Fruit fly (Drosophila melanogaster): Measurements from ENCODE around the gene msl-2.

msl-2 gene

DNA sequence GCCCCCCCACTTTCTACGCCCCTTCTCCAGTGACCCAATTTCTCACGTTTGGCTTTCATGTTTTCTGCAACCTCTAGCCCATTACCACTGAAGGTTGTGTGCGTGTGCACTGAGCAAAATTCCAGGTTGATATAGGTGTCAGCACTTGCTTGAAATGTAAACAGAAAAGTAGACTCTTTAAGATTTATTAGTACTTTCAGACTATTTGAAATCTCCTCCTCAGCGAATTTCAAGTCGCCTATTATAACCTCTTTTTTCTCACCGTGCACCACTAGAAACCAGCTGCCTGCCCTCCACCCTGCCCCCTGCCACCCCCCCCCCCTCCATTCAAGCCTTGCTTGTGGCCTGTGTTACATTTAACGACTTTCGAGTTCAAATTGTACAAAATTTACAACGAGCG, 30.8 kb downstream of the msl-2 start (continued):
- TF ChIP-seq emc (GFP tag; optimal IDR thresholded peaks at IDR 0.05) = no peak
- TF ChIP-seq CG4820 (GFP tag; optimal IDR thresholded peaks at IDR 0.05) = peak; percentile 52
- TF ChIP-seq CG14710 (tag; optimal IDR thresholded peaks at IDR 0.05) = peak; percentile 34
- peak; percentile 66 for TF ChIP-seq lmd (GFP tag; IDR thresholded peaks at IDR 0.05)
- peak; percentile 62 for TF ChIP-seq CG1603 (tag; optimal IDR thresholded peaks at IDR 0.05)
- no peak for TF ChIP-seq zen2 (GFP tag; IDR thresholded peaks at IDR 0.05; ENCODE audit: partially characterized antibody)
- TF ChIP-seq CG8089 (GFP tag; optimal IDR thresholded peaks at IDR 0.05) = no peak
- no peak; the same call in 2 of the 3 replicates for TF ChIP-seq sr (GFP tag; IDR thresholded peaks at IDR 0.05)
- 0 out of 2 replicates have a peak, but pooled peaks have one; percentile 24 for TF ChIP-seq CG31224 (GFP tag; IDR thresholded peaks at IDR 0.05)
- no peak for TF ChIP-seq scrt (GFP tag; optimal IDR thresholded peaks at IDR 0.05)
- no peak for TF ChIP-seq lilli (GFP tag; optimal IDR thresholded peaks at IDR 0.05)
- TF ChIP-seq caup (GFP tag; optimal IDR thresholded peaks at IDR 0.05; ENCODE audit: severe bottlenecking) = no peak
- no peak for TF ChIP-seq vnd (GFP tag; IDR thresholded peaks at IDR 0.05; ENCODE audit: partially characterized antibody)
- TF ChIP-seq cwo (GFP tag; optimal IDR thresholded peaks at IDR 0.05) = no peak
- peak; percentile 2 for TF ChIP-seq CG1602 (GFP tag; optimal IDR thresholded peaks at IDR 0.05)
- peak; percentile 69; the same call in 2 of the 3 replicates for TF ChIP-seq zfh1 (GFP tag; IDR thresholded peaks at IDR 0.05)
- TF ChIP-seq CG9215 (GFP tag; IDR thresholded peaks at IDR 0.05) = peak; percentile 41; the same call in 1 of the 2 replicates
- peak; percentile 61 for TF ChIP-seq CG7839 (tag; optimal IDR thresholded peaks at IDR 0.05)
- peak; percentile 56 for TF ChIP-seq CG31441 (GFP tag; IDR thresholded peaks at IDR 0.05)
- TF ChIP-seq psq (GFP tag; optimal IDR thresholded peaks at IDR 0.05) = no peak
- no peak for TF ChIP-seq CG15601 (tag; optimal IDR thresholded peaks at IDR 0.05)
- TF ChIP-seq kay (GFP tag; optimal IDR thresholded peaks at IDR 0.05) = no peak
- TF ChIP-seq Deaf1 (tag; optimal IDR thresholded peaks at IDR 0.05) = no peak
- no peak for TF ChIP-seq gcm2 (GFP tag; optimal IDR thresholded peaks at IDR 0.05)
- TF ChIP-seq gcm (GFP tag; optimal IDR thresholded peaks at IDR 0.05) = no peak
- no peak for TF ChIP-seq Scr (GFP tag; IDR thresholded peaks at IDR 0.05; ENCODE audit: partially characterized antibody)
- TF ChIP-seq unpg (GFP tag; optimal IDR thresholded peaks at IDR 0.05) = peak; percentile 42
- no peak for TF ChIP-seq exex (tag; optimal IDR thresholded peaks at IDR 0.05)
- no peak for TF ChIP-seq CG12219 (GFP tag; optimal IDR thresholded peaks at IDR 0.05)
- peak; percentile 52; the same call in 1 of the 2 replicates for TF ChIP-seq Rfx (GFP tag; IDR thresholded peaks at IDR 0.05)
- peak; percentile 37 for TF ChIP-seq CG30403 (GFP tag; optimal IDR thresholded peaks at IDR 0.05)
- TF ChIP-seq CG9797 (GFP tag; optimal IDR thresholded peaks at IDR 0.05) = no peak
- no peak for TF ChIP-seq CG14860 (GFP tag; IDR thresholded peaks at IDR 0.05; ENCODE audit: partially characterized antibody)
- TF ChIP-seq row (GFP tag; IDR thresholded peaks at IDR 0.05) = peak; percentile 64
- TF ChIP-seq CG12104 (GFP tag; optimal IDR thresholded peaks at IDR 0.05) = no peak
- TF ChIP-seq lab (GFP tag; optimal IDR thresholded peaks at IDR 0.05) = peak; percentile 39
- TF ChIP-seq Xrp1 (GFP tag; IDR thresholded peaks at IDR 0.05) = peak; percentile 63
- TF ChIP-seq vvl (GFP tag; IDR thresholded peaks at IDR 0.05) = peak; percentile 62
- peak; percentile 34; the same call in 1 of the 2 replicates for TF ChIP-seq CG7372 (GFP tag; IDR thresholded peaks at IDR 0.05)
- TF ChIP-seq CG9727 (GFP tag; optimal IDR thresholded peaks at IDR 0.05) = peak; percentile 32
- TF ChIP-seq bsh (GFP tag; optimal IDR thresholded peaks at IDR 0.05) = peak in 1 of 2 experiments; percentile 65
- no peak for TF ChIP-seq Taf1 (GFP tag; IDR thresholded peaks at IDR 0.05)
- TF ChIP-seq CG4404 (GFP tag; IDR thresholded peaks at IDR 0.05) = peak; percentile 32
- TF ChIP-seq CG11247 (GFP tag; IDR thresholded peaks at IDR 0.05) = no peak
- TF ChIP-seq kni (GFP tag; optimal IDR thresholded peaks at IDR 0.05) = no peak
- TF ChIP-seq CG7745 (tag; optimal IDR thresholded peaks at IDR 0.05) = no peak
- peak; percentile 52; the same call in 1 of the 2 replicates for TF ChIP-seq peb (GFP tag; IDR thresholded peaks at IDR 0.05)
- TF ChIP-seq tap (tag; optimal IDR thresholded peaks at IDR 0.05) = no peak
- peak; percentile 4 for TF ChIP-seq CG1233 (GFP tag; optimal IDR thresholded peaks at IDR 0.05)
- TF ChIP-seq MBD-R2 (GFP tag; IDR thresholded peaks at IDR 0.05) = no peak; the same call in 1 of the 2 replicates
